Worm (Caenorhabditis elegans): ENCODE measurements around the gene H05C05.4.
A peak's percentile ranks its signal among the peaks of the same experiment; 100 is the strongest.

The H05C05.4 gene

ce11 chrIII:2946101-2946500 is at the start of gene H05C05.4:
Gene H05C05.4 (minus strand): TSS chrIII:2946201.
- TF ChIP-seq nhr-28 (tag; optimal IDR thresholded peaks at IDR 0.05) (no peak), unc-120 (tag; optimal IDR thresholded peaks at IDR 0.05; ENCODE audit: poor library complexity, severe bottlenecking) (no peak)

ce11 chrIII:2995288-2995687 is 49.3 kb upstream of the H05C05.4 start:
- TF ChIP-seq ceh-83 (GFP tag; optimal IDR thresholded peaks at IDR 0.05) (no peak), drap-1 (GFP tag; optimal IDR thresholded peaks at IDR 0.05) (no peak), mab-5 (tag; optimal IDR thresholded peaks at IDR 0.05) (no peak), elt-3 (tag; optimal IDR thresholded peaks at IDR 0.05) (no peak), lsy-2 (tag; optimal IDR thresholded peaks at IDR 0.05) (no peak)

ce11 chrIII:2993963-2994362 is 48.0 kb upstream of the H05C05.4 start:
- TF ChIP-seq ces-1 (GFP tag; optimal IDR thresholded peaks at IDR 0.05) (no peak), ceh-43 (GFP tag; optimal IDR thresholded peaks at IDR 0.05) (no peak), ceh-83 (GFP tag; optimal IDR thresholded peaks at IDR 0.05) (no peak), drap-1 (GFP tag; optimal IDR thresholded peaks at IDR 0.05) (no peak), mls-2 (tag; optimal IDR thresholded peaks at IDR 0.05) (no peak), unc-62 (GFP tag; optimal IDR thresholded peaks at IDR 0.05) (no peak), lsy-2 (tag; optimal IDR thresholded peaks at IDR 0.05) (no peak), bed-3 (GFP tag; optimal IDR thresholded peaks at IDR 0.05) (no peak), sptf-1 (tag; optimal IDR thresholded peaks at IDR 0.05) (no peak), hlh-1 (tag; optimal IDR thresholded peaks at IDR 0.05) (no peak), unc-39 (tag; optimal IDR thresholded peaks at IDR 0.05) (no peak), unc-120 (tag; optimal IDR thresholded peaks at IDR 0.05; ENCODE audit: poor library complexity, severe bottlenecking) (no peak), flh-1 (GFP tag; optimal IDR thresholded peaks at IDR 0.05) (no peak), lin-13 (tag; optimal IDR thresholded peaks at IDR 0.05) (no peak), nhr-76 (tag; optimal IDR thresholded peaks at IDR 0.05) (no peak), nhr-28 (tag; optimal IDR thresholded peaks at IDR 0.05) (no peak)

- TF ChIP-seq snpc-4 (tag; optimal IDR thresholded peaks at IDR 0.05) (no peak), zip-8 (tag; optimal IDR thresholded peaks at IDR 0.05) (no peak), ceh-39 (tag; optimal IDR thresholded peaks at IDR 0.05) (no peak), lsy-2 (tag; optimal IDR thresholded peaks at IDR 0.05) (no peak), nhr-237 (tag; optimal IDR thresholded peaks at IDR 0.05) (no peak), bed-3 (GFP tag; optimal IDR thresholded peaks at IDR 0.05) (no peak), nhr-2 (tag; optimal IDR thresholded peaks at IDR 0.05) (no peak), hlh-1 (tag; optimal IDR thresholded peaks at IDR 0.05) (no peak), sem-2 (GFP tag; optimal IDR thresholded peaks at IDR 0.05) (no peak), M03D4.4 (tag; optimal IDR thresholded peaks at IDR 0.05) (no peak), unc-39 (tag; optimal IDR thresholded peaks at IDR 0.05) (no peak), nhr-28 (tag; optimal IDR thresholded peaks at IDR 0.05) (no peak), lin-13 (tag; optimal IDR thresholded peaks at IDR 0.05) (no peak), elt-3 (tag; optimal IDR thresholded peaks at IDR 0.05) (no peak), ceh-83 (GFP tag; optimal IDR thresholded peaks at IDR 0.05) (no peak)
These were observed 46.2 kb upstream of the H05C05.4 start for ce11 chrIII:2992234-2992633.

ce11 chrIII:2989957-2990356 is 44.0 kb upstream of the H05C05.4 start, which contains the start of gene Y55D5A.4:
Gene Y55D5A.4 (minus strand): TSS chrIII:2990057.
- TF ChIP-seq blmp-1 (tag; optimal IDR thresholded peaks at IDR 0.05) (no peak), snpc-4 (tag; optimal IDR thresholded peaks at IDR 0.05) (no peak), ceh-83 (GFP tag; optimal IDR thresholded peaks at IDR 0.05) (no peak), ztf-11 (tag; optimal IDR thresholded peaks at IDR 0.05) (no peak), unc-39 (tag; optimal IDR thresholded peaks at IDR 0.05) (no peak), ceh-43 (GFP tag; optimal IDR thresholded peaks at IDR 0.05) (no peak), unc-62 (GFP tag; optimal IDR thresholded peaks at IDR 0.05) (no peak), sptf-1 (tag; optimal IDR thresholded peaks at IDR 0.05) (no peak), lin-32 (GFP tag; optimal IDR thresholded peaks at IDR 0.05) (no peak), nhr-28 (tag; optimal IDR thresholded peaks at IDR 0.05) (no peak), unc-120 (tag; optimal IDR thresholded peaks at IDR 0.05; ENCODE audit: poor library complexity, severe bottlenecking) (no peak)

- TF ChIP-seq mls-2 (tag; optimal IDR thresholded peaks at IDR 0.05) (peak; percentile 18), ces-1 (GFP tag; optimal IDR thresholded peaks at IDR 0.05) (peak; percentile 36), ztf-11 (tag; optimal IDR thresholded peaks at IDR 0.05) (no peak)
These were observed 37.0 kb upstream of the H05C05.4 start for ce11 chrIII:2983044-2983443.

- TF ChIP-seq nhr-76 (tag; optimal IDR thresholded peaks at IDR 0.05): no peak
- no peak for TF ChIP-seq unc-120 (tag; optimal IDR thresholded peaks at IDR 0.05; ENCODE audit: poor library complexity, severe bottlenecking)
- TF ChIP-seq nhr-28 (tag; optimal IDR thresholded peaks at IDR 0.05): no peak
- TF ChIP-seq ceh-43 (GFP tag; optimal IDR thresholded peaks at IDR 0.05): no peak
- no peak for TF ChIP-seq pha-4 (tag; optimal IDR thresholded peaks at IDR 0.05)
- TF ChIP-seq ces-1 (GFP tag; optimal IDR thresholded peaks at IDR 0.05): no peak
- no peak for TF ChIP-seq M03D4.4 (tag; optimal IDR thresholded peaks at IDR 0.05)
- TF ChIP-seq ceh-83 (GFP tag; optimal IDR thresholded peaks at IDR 0.05): no peak
- no peak for TF ChIP-seq lin-13 (tag; optimal IDR thresholded peaks at IDR 0.05)
These were observed 36.1 kb upstream of the H05C05.4 start, which contains the start of gene Y55D5A.1 for ce11 chrIII:2982109-2982508. Gene Y55D5A.1 (plus strand): TSS chrIII:2982409.
